Worm (Caenorhabditis elegans): ENCODE results near the gene C25F9.13.

Gene C25F9.13

ce11 chrV:19351944-19352343, 46.8 kb downstream of the C25F9.13 start:
- TF ChIP-seq ceh-31 (tag; optimal IDR thresholded peaks at IDR 0.05): no peak
- no peak for TF ChIP-seq tbx-7 (tag; optimal IDR thresholded peaks at IDR 0.05)
- TF ChIP-seq eyg-1 (tag; optimal IDR thresholded peaks at IDR 0.05): no peak
- TF ChIP-seq ceh-6 (GFP tag; optimal IDR thresholded peaks at IDR 0.05): no peak
- TF ChIP-seq sdc-2 (tag; optimal IDR thresholded peaks at IDR 0.05): no peak
- no peak for TF ChIP-seq ceh-24 (tag; optimal IDR thresholded peaks at IDR 0.05)
- TF ChIP-seq ceh-2 (tag; optimal IDR thresholded peaks at IDR 0.05): no peak
- TF ChIP-seq unc-42 (tag; optimal IDR thresholded peaks at IDR 0.05): no peak
- no peak for TF ChIP-seq ama-1 (optimal IDR thresholded peaks at IDR 0.05)
